Fruit fly (Drosophila melanogaster) whole organism, embryonic: ENCODE data around the gene CG8568.

Experiments used
- CG10147 ChIP-seq: fragments of 200-800 bp; sonication (Bioruptor generic); optimal IDR thresholded peaks from 2 replicates; lab custom pipeline; 2019; ENCODE audit warnings: missing biosample characterization, mild to moderate bottlenecking, missing genetic modification characterization, moderate library complexity
- CG11456 ChIP-seq: fragments of 200-800 bp; sonication (Bioruptor generic); IDR thresholded peaks from 3 replicates; pipeline ENCODE4 v1.3.6; 2022; ENCODE audit warnings: missing biosample characterization, missing genetic modification characterization
- CG12071 ChIP-seq: fragments of 200-800 bp; sonication (Bioruptor generic); optimal IDR thresholded peaks from 3 replicates; lab custom pipeline; 2018; ENCODE audit warnings: missing biosample characterization, mild to moderate bottlenecking, missing genetic modification characterization
- CG13287 ChIP-seq: fragments of 200-800 bp; sonication (Bioruptor generic); IDR thresholded peaks from 2 replicates; pipeline ENCODE4 v1.3.6; 2022; ENCODE audit warnings: missing biosample characterization, missing genetic modification characterization; ENCODE audit not compliant: partially characterized antibody
- CG13894 ChIP-seq: fragments of 200-800 bp; sonication (Bioruptor generic); optimal IDR thresholded peaks from 3 replicates; lab custom pipeline; 2018; ENCODE audit warnings: missing biosample characterization, mild to moderate bottlenecking, missing genetic modification characterization, moderate library complexity
- CG15514 ChIP-seq: fragments of 200-800 bp; sonication (Bioruptor generic); optimal IDR thresholded peaks from 3 replicates; lab custom pipeline; 2017; ENCODE audit warnings: missing biosample characterization, missing genetic modification characterization, mild to moderate bottlenecking, moderate library complexity, missing genetic modification reagents
- CG17385 ChIP-seq: fragments of 200-800 bp; sonication (Bioruptor generic); optimal IDR thresholded peaks from 3 replicates; lab custom pipeline; 2018; ENCODE audit warnings: missing biosample characterization, mild to moderate bottlenecking, missing genetic modification characterization
- CG30020 ChIP-seq: fragments of 200-800 bp; optimal IDR thresholded peaks from 2 replicates; lab custom pipeline; 2019; ENCODE audit warnings: missing biosample characterization, mild to moderate bottlenecking, missing genetic modification characterization, moderate library complexity
- CG33213 ChIP-seq: fragments of 200-800 bp; sonication (Bioruptor generic); optimal IDR thresholded peaks from 3 replicates; lab custom pipeline; 2016; ENCODE audit warnings: missing biosample characterization, missing genetic modification characterization
- CG4282 ChIP-seq: fragments of 200-800 bp; sonication (Bioruptor generic); optimal IDR thresholded peaks from 2 replicates; lab custom pipeline; 2016; ENCODE audit warnings: missing biosample characterization, missing genetic modification characterization
- CG5245 ChIP-seq: fragments of 200-800 bp; sonication (Bioruptor generic); optimal IDR thresholded peaks from 3 replicates; lab custom pipeline; 2016; ENCODE audit warnings: missing biosample characterization, missing genetic modification characterization
- CG6254 ChIP-seq: fragments of 200-800 bp; sonication (Bioruptor generic); optimal IDR thresholded peaks from 3 replicates; lab custom pipeline; 2017; ENCODE audit warnings: mild to moderate bottlenecking, missing biosample characterization, missing genetic modification reagents, missing genetic modification characterization
- CG6791 ChIP-seq: fragments of 200-800 bp; sonication (Bioruptor generic); IDR thresholded peaks from 3 replicates; pipeline ENCODE4 v1.3.6; 2022; ENCODE audit warnings: missing biosample characterization, missing genetic modification characterization; ENCODE audit not compliant: partially characterized antibody
- CG7357 ChIP-seq: fragments of 200-800 bp; sonication (Bioruptor generic); IDR thresholded peaks from 3 replicates; pipeline ENCODE4 v1.3.6; 2022; ENCODE audit warnings: missing biosample characterization, missing genetic modification characterization
- CG7786 ChIP-seq: fragments of 200-800 bp; sonication (Bioruptor generic); optimal IDR thresholded peaks from 2 replicates; lab custom pipeline; 2016; ENCODE audit warnings: missing biosample characterization, missing genetic modification characterization
- CG7839 ChIP-seq: fragments of 200-800 bp; sonication (Bioruptor generic); optimal IDR thresholded peaks from 3 replicates; lab custom pipeline; 2018; ENCODE audit warnings: missing biosample characterization, mild to moderate bottlenecking, missing genetic modification characterization, moderate library complexity
- CG7987 ChIP-seq: fragments of 200-800 bp; sonication (Bioruptor generic); optimal IDR thresholded peaks from 2 replicates; lab custom pipeline; 2018; ENCODE audit warnings: missing biosample characterization, mild to moderate bottlenecking, missing genetic modification characterization, moderate library complexity
- CG8359 ChIP-seq: fragments of 200-800 bp; sonication (Bioruptor generic); optimal IDR thresholded peaks from 2 replicates; lab custom pipeline; 2017; ENCODE audit warnings: missing biosample characterization, mild to moderate bottlenecking, missing genetic modification characterization, borderline replicate concordance
- CG8765 ChIP-seq: fragments of 200-800 bp; sonication (Bioruptor generic); IDR thresholded peaks from 2 replicates; pipeline ENCODE4 v1.3.6; 2022; ENCODE audit warnings: missing biosample characterization, missing genetic modification characterization
- CG9727 ChIP-seq: fragments of 200-800 bp; sonication (Bioruptor generic); optimal IDR thresholded peaks from 3 replicates; lab custom pipeline; 2017; ENCODE audit warnings: missing biosample characterization, mild to moderate bottlenecking, missing genetic modification characterization
- CG9817 ChIP-seq: fragments of 200-800 bp; sonication (Bioruptor generic); optimal IDR thresholded peaks from 2 replicates; lab custom pipeline; 2018; ENCODE audit warnings: missing biosample characterization, mild to moderate bottlenecking, missing genetic modification characterization, moderate library complexity
- CG9932 ChIP-seq: fragments of 200-800 bp; sonication (Bioruptor generic); IDR thresholded peaks from 2 replicates; pipeline ENCODE4 v1.3.6; 2022; ENCODE audit warnings: missing biosample characterization, missing genetic modification characterization
- Camta ChIP-seq: fragments of 200-800 bp; sonication (Bioruptor generic); optimal IDR thresholded peaks from 2 replicates; lab custom pipeline; 2016; ENCODE audit warnings: missing biosample characterization, missing genetic modification characterization
- Hr3 ChIP-seq: fragments of 200-800 bp; sonication (Bioruptor generic); optimal IDR thresholded peaks from 3 replicates; lab custom pipeline; 2016; ENCODE audit warnings: missing biosample characterization, missing genetic modification characterization
- Hr78 ChIP-seq, 2 experiments: fragments of 200-800 bp in 1 of 2; fragments of >200 bp in 1 of 2; sonication (Bioruptor generic) in 1 of 2; optimal IDR thresholded peaks; 2 replicates each; lab custom pipeline; 2017 to 2019; ENCODE audit warnings: missing biosample characterization in 2 of 2, missing genetic modification characterization in 2 of 2, mild to moderate bottlenecking in 1 of 2, moderate library complexity in 1 of 2
- Optix ChIP-seq: fragments of 200-800 bp; sonication (Bioruptor generic); IDR thresholded peaks from 3 replicates; pipeline ENCODE4 v1.3.6; 2022; ENCODE audit warnings: missing biosample characterization, missing genetic modification characterization
- Pdp1 ChIP-seq, 2 experiments: fragments of 200-800 bp; sonication (Bioruptor generic); optimal IDR thresholded peaks; 3 replicates each; lab custom pipeline; 2016; ENCODE audit warnings: missing biosample characterization in 2 of 2, missing genetic modification characterization in 2 of 2, mild to moderate bottlenecking in 1 of 2, moderate library complexity in 1 of 2
- Poxn ChIP-seq: fragments of 200-800 bp; sonication (Bioruptor generic); IDR thresholded peaks from 2 replicates; pipeline ENCODE4 v1.3.6; 2022; ENCODE audit warnings: missing biosample characterization, missing genetic modification characterization
- Side ChIP-seq: fragments of 200-800 bp; sonication (Bioruptor generic); optimal IDR thresholded peaks from 2 replicates; lab custom pipeline; 2016; ENCODE audit warnings: missing biosample characterization, missing genetic modification characterization
- Spps ChIP-seq: fragments of 200-800 bp; sonication (Bioruptor generic); optimal IDR thresholded peaks from 2 replicates; lab custom pipeline; 2018; ENCODE audit warnings: missing biosample characterization, mild to moderate bottlenecking, missing genetic modification characterization
- Xrp1 ChIP-seq: fragments of 200-800 bp; sonication (Bioruptor generic); IDR thresholded peaks from 2 replicates; pipeline ENCODE4 v1.3.6; 2022; ENCODE audit warnings: missing biosample characterization, missing genetic modification characterization
- aop ChIP-seq: fragments of 200-800 bp; sonication (Bioruptor generic); IDR thresholded peaks from 2 replicates; pipeline ENCODE4 v1.3.6; 2022; ENCODE audit warnings: missing biosample characterization, missing genetic modification characterization
- eyg ChIP-seq: fragments of 200-800 bp; sonication (Bioruptor generic); optimal IDR thresholded peaks from 3 replicates; lab custom pipeline; 2016; ENCODE audit warnings: missing biosample characterization, missing genetic modification characterization
- her ChIP-seq: fragments of 200-800 bp; sonication (Bioruptor generic); optimal IDR thresholded peaks from 2 replicates; lab custom pipeline; 2016; ENCODE audit warnings: missing biosample characterization, missing genetic modification characterization
- knrl ChIP-seq: fragments of 200-800 bp; sonication (Bioruptor generic); IDR thresholded peaks from 3 replicates; pipeline ENCODE4 v1.3.6; 2022; ENCODE audit warnings: missing biosample characterization, missing genetic modification characterization; ENCODE audit not compliant: partially characterized antibody
- mam ChIP-seq: fragments of 200-800 bp; sonication (Bioruptor generic); optimal IDR thresholded peaks from 3 replicates; lab custom pipeline; 2016; ENCODE audit warnings: missing biosample characterization, missing genetic modification characterization
- mirr ChIP-seq: fragments of 200-800 bp; sonication (Bioruptor generic); optimal IDR thresholded peaks from 3 replicates; lab custom pipeline; 2018; ENCODE audit warnings: missing biosample characterization, mild to moderate bottlenecking, missing genetic modification characterization
- oc ChIP-seq: fragments of 200-800 bp; sonication (Bioruptor generic); optimal IDR thresholded peaks from 2 replicates; lab custom pipeline; 2018; ENCODE audit warnings: missing biosample characterization, mild to moderate bottlenecking, missing genetic modification characterization, moderate library complexity
- onecut ChIP-seq: fragments of 200-800 bp; sonication (Bioruptor generic); IDR thresholded peaks from 2 replicates; pipeline ENCODE4 v1.3.6; 2022; ENCODE audit warnings: missing biosample characterization, missing genetic modification characterization
- org-1 ChIP-seq: fragments of 200-800 bp; sonication (Bioruptor generic); optimal IDR thresholded peaks from 2 replicates; lab custom pipeline; 2017; ENCODE audit warnings: missing biosample characterization, missing genetic modification characterization
- pan ChIP-seq, 4 experiments: fragments of >200 bp in 3 of 4; fragments of 200-800 bp in 1 of 4; sonication (Bioruptor generic) in 1 of 4; optimal IDR thresholded peaks in 3 of 4; IDR thresholded peaks in 1 of 4; 2 replicates each; pipeline versions ENCODE4 v1.3.6 to Lab custom; 2017 to 2022; ENCODE audit warnings: missing biosample characterization in 2 of 4, missing genetic modification characterization in 2 of 4, mixed read lengths in 1 of 4
- pb ChIP-seq: fragments of 200-800 bp; sonication (Bioruptor generic); optimal IDR thresholded peaks from 3 replicates; lab custom pipeline; 2016; ENCODE audit warnings: missing biosample characterization, missing genetic modification characterization
- pum ChIP-seq: fragments of 200-800 bp; sonication (Bioruptor generic); optimal IDR thresholded peaks from 2 replicates; lab custom pipeline; 2016; ENCODE audit warnings: missing biosample characterization, missing genetic modification characterization
- sens ChIP-seq: fragments of 200-800 bp; sonication (Bioruptor generic); peaks from one replicate; lab custom pipeline; 2016; ENCODE audit warnings: missing biosample characterization, missing genetic modification characterization
- sens-2 ChIP-seq: fragments of 200-800 bp; sonication (Bioruptor generic); IDR thresholded peaks from 2 replicates; pipeline ENCODE4 v1.3.6; 2022; ENCODE audit warnings: missing biosample characterization, missing genetic modification characterization
- tin ChIP-seq: fragments of 200-800 bp; sonication (Bioruptor generic); optimal IDR thresholded peaks from 3 replicates; lab custom pipeline; 2016; ENCODE audit warnings: missing biosample characterization, missing genetic modification characterization
- vvl ChIP-seq: fragments of 200-800 bp; sonication (Bioruptor generic); IDR thresholded peaks from 2 replicates; pipeline ENCODE4 v1.3.6; 2022; ENCODE audit warnings: missing biosample characterization, missing genetic modification characterization
- zen ChIP-seq: fragments of 200-800 bp; sonication (Bioruptor generic); optimal IDR thresholded peaks from 3 replicates; lab custom pipeline; 2018; ENCODE audit warnings: missing biosample characterization, mild to moderate bottlenecking, missing genetic modification characterization, moderate library complexity
- zfh1 ChIP-seq: fragments of 200-800 bp; sonication (Bioruptor generic); IDR thresholded peaks from 3 replicates; pipeline ENCODE4 v1.3.6; 2022; ENCODE audit warnings: missing biosample characterization, missing genetic modification characterization
- zfh2 ChIP-seq: fragments of 200-800 bp; sonication (Bioruptor generic); optimal IDR thresholded peaks from 2 replicates; lab custom pipeline; 2016; ENCODE audit warnings: missing biosample characterization, missing genetic modification characterization

The CG8568 gene

dm6 chrX:17465523-17465922, 13.2 kb upstream of the CG8568 start (continued):
- TF ChIP-seq oc (no peak), pum (peak; percentile 13), CG7839 (peak; percentile 57), org-1 (GFP tag; lab: Kevin White, UChicago) (peak; percentile 16), CG7786 (GFP tag; lab: Kevin White, UChicago) (peak; percentile 30), CG10147 (GFP tag; lab: Kevin White, UChicago) (peak; percentile 35), mam (GFP tag; lab: Kevin White, UChicago) (peak; percentile 50), CG5245 (GFP tag; lab: Kevin White, UChicago) (peak; percentile 15), zen (tag; lab: Kevin White, UChicago) (no peak), aop (GFP tag; lab: Robert Waterston, UW) (no peak), CG13894 (tag; lab: Kevin White, UChicago) (peak; percentile 41), mirr (GFP tag; lab: Kevin White, UChicago) (no peak), Xrp1 (peak; percentile 50; the same call in 1 of the 2 replicates), CG6791 (GFP tag; lab: Robert Waterston, UW) (no peak), Side (GFP tag; lab: Kevin White, UChicago) (peak; percentile 37), zfh2 (GFP tag; lab: Kevin White, UChicago) (peak; percentile 15), CG30020 (tag; lab: Kevin White, UChicago) (no peak), CG9727 (GFP tag; lab: Kevin White, UChicago) (peak; percentile 56), CG6254 (GFP tag; lab: Kevin White, UChicago) (no peak), eyg (GFP tag; lab: Kevin White, UChicago) (no peak), CG8359 (GFP tag; lab: Kevin White, UChicago) (no peak), Camta (GFP tag; lab: Kevin White, UChicago) (peak; percentile 12), CG17385 (GFP tag; lab: Kevin White, UChicago) (peak; percentile 19), sens-2 (GFP tag; lab: Robert Waterston, UW) (0 out of 2 replicates have a peak, but pooled peaks have one; percentile 19), CG7357 (no peak), tin (GFP tag; lab: Kevin White, UChicago) (peak; percentile 29), CG7987 (no peak), zfh1 (peak; percentile 57; the same call in 2 of the 3 replicates), CG33213 (no peak), Spps (tag; lab: Kevin White, UChicago) (no peak), CG9932 (GFP tag; lab: Robert Waterston, UW) (peak; percentile 58; the same call in 1 of the 2 replicates), vvl (GFP tag; lab: Robert Waterston, UW) (peak; percentile 44), CG13287 (GFP tag; lab: Robert Waterston, UW) (no peak), CG8765 (GFP tag; lab: Robert Waterston, UW) (no peak), CG9817 (tag; lab: Kevin White, UChicago) (peak; percentile 3), CG15514 (GFP tag; lab: Kevin White, UChicago) (peak; percentile 3), knrl (no peak), sens (GFP tag; lab: Kevin White, UChicago) (peak; percentile 83), pb (no peak), Optix (GFP tag; lab: Robert Waterston, UW) (peak; percentile 43; the same call in 1 of the 3 replicates), CG11456 (GFP tag; lab: Robert Waterston, UW) (peak; percentile 65; the same call in 1 of the 3 replicates), CG12071 (GFP tag; lab: Kevin White, UChicago) (peak; percentile 21), Pdp1 (GFP tag; optimal IDR thresholded peaks at IDR 0.05; lab: Kevin White, UChicago) (peak; percentile 16 to 22), her (GFP tag; lab: Kevin White, UChicago) (peak; percentile 9), onecut (GFP tag; lab: Robert Waterston, UW) (no peak), Hr78 (GFP tag; optimal IDR thresholded peaks at IDR 0.05; lab: Kevin White, UChicago) (no peak), Poxn (GFP tag; lab: Robert Waterston, UW) (no peak), CG4282 (GFP tag; lab: Kevin White, UChicago) (no peak), pan (optimal IDR thresholded peaks at IDR 0.05; lab: Kevin White, UChicago) (no peak), pan (GFP tag; optimal IDR thresholded peaks at IDR 0.05 in 1 of 2, IDR thresholded peaks at IDR 0.05 in 1 of 2) (peak in 1 of 2 experiments; percentile 23), Hr3 (GFP tag; lab: Kevin White, UChicago) (no peak)
